Worm (Caenorhabditis elegans) whole organism, L4 larva: Measurements from ENCODE around the gene str-175.

Source experiments
- F10B5.3 ChIP-seq: sonication (generic microtip); optimal IDR thresholded peaks from 2 replicates; lab custom pipeline; 2016; ENCODE audit warnings: mild to moderate bottlenecking, missing genetic modification characterization, missing compliant biosample characterization
- F44E2.7 ChIP-seq: fragments of 200-800 bp; sonication (Bioruptor generic); IDR thresholded peaks from 2 replicates; pipeline ENCODE4 v2.1.2; 2022; ENCODE audit warnings: missing genetic modification characterization, missing compliant biosample characterization
- F49E8.2 ChIP-seq: sonication (generic microtip); optimal IDR thresholded peaks from 2 replicates; lab custom pipeline; 2016; ENCODE audit warnings: missing compliant biosample characterization, mild to moderate bottlenecking, missing genetic modification characterization, borderline replicate concordance
- T20F7.1 ChIP-seq: fragments of 200-800 bp; sonication (Bioruptor generic); optimal IDR thresholded peaks from 2 replicates; lab custom pipeline; 2018; ENCODE audit warnings: mild to moderate bottlenecking, missing genetic modification characterization, missing compliant biosample characterization
- T26A8.4 ChIP-seq: fragments of 200-800 bp; sonication (Bioruptor generic); IDR thresholded peaks from 2 replicates; pipeline ENCODE4 v1.3.6; 2022; ENCODE audit warnings: missing genetic modification characterization, missing compliant biosample characterization
- Y48G9A.11 ChIP-seq: fragments of 200-800 bp; sonication (Bioruptor generic); IDR thresholded peaks from 2 replicates; pipeline ENCODE4 v1.3.6; 2022; ENCODE audit warnings: missing genetic modification reagents, missing genetic modification characterization, missing compliant biosample characterization
- Y75B8A.6 ChIP-seq: fragments of 200-800 bp; sonication (Bioruptor generic); IDR thresholded peaks from 2 replicates; pipeline ENCODE4 v1.3.6; 2022; ENCODE audit warnings: missing genetic modification reagents, missing genetic modification characterization, missing compliant biosample characterization
- ama-1 ChIP-seq: fragments of 150-350 bp; optimal IDR thresholded peaks from 2 replicates; lab custom pipeline; 2014; ENCODE audit warnings: inconsistent platforms, mixed read lengths
- arid-1 ChIP-seq: fragments of 200-800 bp; sonication (Bioruptor generic); conservative IDR thresholded peaks from 2 replicates; pipeline ENCODE4 v1.3.6; 2022; ENCODE audit warnings: missing genetic modification reagents, missing genetic modification characterization, missing compliant biosample characterization
- ceh-28 ChIP-seq: fragments of 150-350 bp; optimal IDR thresholded peaks from 2 replicates; lab custom pipeline; 2014; ENCODE audit warnings: missing biosample characterization, missing genetic modification reagents, missing genetic modification characterization
- ceh-32 ChIP-seq: sonication (generic microtip); optimal IDR thresholded peaks from 2 replicates; lab custom pipeline; 2016; ENCODE audit warnings: mild to moderate bottlenecking, missing genetic modification characterization, missing compliant biosample characterization; ENCODE audit not compliant: poor library complexity
- ces-1 ChIP-seq: fragments of 150-350 bp; sonication (generic microtip); optimal IDR thresholded peaks from 4 replicates; lab custom pipeline; 2014; ENCODE audit warnings: missing biosample characterization, missing genetic modification reagents, missing genetic modification characterization
- daf-16 ChIP-seq, 3 experiments: sonication (generic microtip); optimal IDR thresholded peaks; 2 replicates each; lab custom pipeline; 2016 to 2017; ENCODE audit warnings: missing genetic modification characterization in 3 of 3, missing genetic modification reagents in 3 of 3, mild to moderate bottlenecking in 2 of 3, missing compliant biosample characterization in 2 of 3, missing biosample characterization in 1 of 3, moderate library complexity in 1 of 3
- daf-19 ChIP-seq: fragments of 200-800 bp; sonication (Bioruptor generic); conservative IDR thresholded peaks from 2 replicates; pipeline ENCODE4 v1.3.6; 2022; ENCODE audit warnings: missing genetic modification characterization, missing compliant biosample characterization
- daf-8 ChIP-seq: fragments of 200-800 bp; sonication (Bioruptor generic); IDR thresholded peaks from 2 replicates; pipeline ENCODE4 v1.3.6; 2022; ENCODE audit warnings: missing genetic modification characterization, missing compliant biosample characterization
- dmd-6 ChIP-seq: fragments of 200-800 bp; sonication (Bioruptor generic); IDR thresholded peaks from 2 replicates; pipeline ENCODE4 v1.3.6; 2022; ENCODE audit warnings: missing genetic modification reagents, missing genetic modification characterization, missing compliant biosample characterization
- dpl-1 ChIP-seq: fragments of 150-350 bp; optimal IDR thresholded peaks from 2 replicates; lab custom pipeline; 2014; ENCODE audit warnings: missing biosample characterization, missing genetic modification reagents, missing genetic modification characterization
- dve-1 ChIP-seq: sonication (generic microtip); optimal IDR thresholded peaks from 2 replicates; lab custom pipeline; 2017; ENCODE audit warnings: antibody characterized with exemption, mild to moderate bottlenecking, missing genetic modification characterization, missing compliant biosample characterization; ENCODE audit not compliant: insufficient read depth
- egl-43 ChIP-seq: fragments of 200-800 bp; sonication (Bioruptor generic); IDR thresholded peaks from 2 replicates; pipeline ENCODE4 v1.3.6; 2022; ENCODE audit warnings: missing genetic modification reagents, missing genetic modification characterization, missing compliant biosample characterization
- fkh-10 ChIP-seq: fragments of 150-350 bp; optimal IDR thresholded peaks from 2 replicates; lab custom pipeline; 2014; ENCODE audit warnings: missing biosample characterization, missing genetic modification reagents, missing genetic modification characterization
- fos-1 ChIP-seq: fragments of 150-350 bp; optimal IDR thresholded peaks from 2 replicates; lab custom pipeline; 2014; ENCODE audit warnings: missing biosample characterization, missing genetic modification characterization
- gei-8 ChIP-seq: fragments of 200-800 bp; sonication (Bioruptor generic); optimal IDR thresholded peaks from 2 replicates; lab custom pipeline; 2018; ENCODE audit warnings: mild to moderate bottlenecking, missing genetic modification characterization, missing compliant biosample characterization
- hlh-11 ChIP-seq: fragments of 200-800 bp; sonication (Bioruptor generic); optimal IDR thresholded peaks from 2 replicates; lab custom pipeline; 2018; ENCODE audit warnings: mild to moderate bottlenecking, missing genetic modification characterization, missing compliant biosample characterization
- hlh-30 ChIP-seq: sonication (generic microtip); optimal IDR thresholded peaks from 2 replicates; lab custom pipeline; 2017; ENCODE audit warnings: antibody characterized with exemption, mild to moderate bottlenecking, missing genetic modification characterization, missing compliant biosample characterization; ENCODE audit not compliant: insufficient read depth
- hmg-1.1 ChIP-seq: fragments of 200-800 bp; sonication (Bioruptor generic); IDR thresholded peaks from 2 replicates; pipeline ENCODE4 v1.3.6; 2022; ENCODE audit warnings: missing genetic modification reagents, missing genetic modification characterization, missing compliant biosample characterization
- lim-7 ChIP-seq: fragments of 200-800 bp; sonication (Bioruptor generic); IDR thresholded peaks from 2 replicates; pipeline ENCODE4 v1.3.6; 2022; ENCODE audit warnings: missing genetic modification characterization, missing compliant biosample characterization
- lin-13 ChIP-seq: fragments of 150-350 bp; optimal IDR thresholded peaks from 2 replicates; lab custom pipeline; 2014; ENCODE audit warnings: missing biosample characterization, missing genetic modification reagents, missing genetic modification characterization
- lin-29 ChIP-seq: fragments of 200-800 bp; sonication (Bioruptor generic); IDR thresholded peaks from 2 replicates; pipeline ENCODE4 v1.3.6; 2022; ENCODE audit warnings: missing genetic modification reagents, missing genetic modification characterization, missing compliant biosample characterization
- lin-38 ChIP-seq: fragments of 200-800 bp; sonication (Bioruptor generic); IDR thresholded peaks from 2 replicates; pipeline ENCODE4 v1.3.6; 2022; ENCODE audit warnings: missing genetic modification reagents, missing genetic modification characterization, missing compliant biosample characterization
- madf-5 ChIP-seq, 2 experiments: fragments of 200-800 bp; sonication (Bioruptor generic); IDR thresholded peaks; 2 replicates each; pipeline ENCODE4 v1.3.6; 2022; ENCODE audit warnings: missing compliant biosample characterization in 2 of 2, missing genetic modification characterization in 2 of 2
- madf-9 ChIP-seq: fragments of 200-800 bp; sonication (Bioruptor generic); conservative IDR thresholded peaks from 2 replicates; pipeline ENCODE4 v1.3.6; 2022; ENCODE audit warnings: missing genetic modification reagents, missing genetic modification characterization, missing compliant biosample characterization
- mdt-29 ChIP-seq: fragments of 200-800 bp; sonication (Bioruptor generic); IDR thresholded peaks from 2 replicates; pipeline ENCODE4 v1.3.6; 2022; ENCODE audit warnings: missing genetic modification reagents, missing genetic modification characterization, missing compliant biosample characterization
- mes-2 ChIP-seq: sonication (generic microtip); optimal IDR thresholded peaks from 2 replicates; lab custom pipeline; 2016; ENCODE audit warnings: missing genotype, mild to moderate bottlenecking, missing genetic modification characterization, missing compliant biosample characterization; ENCODE audit not compliant: poor library complexity, severe bottlenecking
- mxl-3 ChIP-seq: fragments of 200-800 bp; sonication (Bioruptor generic); optimal IDR thresholded peaks from 2 replicates; lab custom pipeline; 2018; ENCODE audit warnings: mild to moderate bottlenecking, missing genetic modification characterization, missing compliant biosample characterization
- nhr-10 ChIP-seq: fragments of 150-350 bp; optimal IDR thresholded peaks from 2 replicates; lab custom pipeline; 2014; ENCODE audit warnings: missing biosample characterization, missing genetic modification characterization
- nhr-102 ChIP-seq: sonication (generic microtip); optimal IDR thresholded peaks from 2 replicates; lab custom pipeline; 2016; ENCODE audit warnings: mild to moderate bottlenecking, missing genetic modification characterization, moderate library complexity, missing compliant biosample characterization
- nhr-11 ChIP-seq: fragments of 150-350 bp; optimal IDR thresholded peaks from 2 replicates; lab custom pipeline; 2014; ENCODE audit warnings: missing biosample characterization, missing genetic modification characterization
- nhr-48 ChIP-seq: sonication (generic microtip); optimal IDR thresholded peaks from 2 replicates; lab custom pipeline; 2016; ENCODE audit warnings: mild to moderate bottlenecking, missing genetic modification characterization, missing compliant biosample characterization
- pha-4 ChIP-seq, 2 experiments: fragments of 150-350 bp in 1 of 2; fragments of 200-800 bp in 1 of 2; sonication (Bioruptor generic) in 1 of 2; IDR thresholded peaks in 1 of 2; optimal IDR thresholded peaks in 1 of 2; 2 replicates each; pipeline versions ENCODE4 v1.3.6 to Lab custom; 2014 to 2022; ENCODE audit warnings: missing genetic modification characterization in 2 of 2, missing genetic modification reagents in 2 of 2, missing biosample characterization in 1 of 2, missing compliant biosample characterization in 1 of 2
- php-3 ChIP-seq: fragments of 200-800 bp; sonication (Bioruptor generic); IDR thresholded peaks from 2 replicates; pipeline ENCODE4 v1.3.6; 2022; ENCODE audit warnings: missing genetic modification reagents, missing genetic modification characterization, missing compliant biosample characterization
- skn-1 ChIP-seq: fragments of 150-350 bp; optimal IDR thresholded peaks from 2 replicates; lab custom pipeline; 2014; ENCODE audit warnings: missing biosample characterization, missing genetic modification characterization
- snpc-4 ChIP-seq: fragments of 150-350 bp; optimal IDR thresholded peaks from 2 replicates; lab custom pipeline; 2014; ENCODE audit warnings: missing biosample characterization, missing genetic modification characterization
- spr-3 ChIP-seq: fragments of 200-800 bp; sonication (Bioruptor generic); optimal IDR thresholded peaks from 2 replicates; lab custom pipeline; 2018; ENCODE audit warnings: mild to moderate bottlenecking, missing genetic modification characterization, missing compliant biosample characterization
- tag-97 ChIP-seq: fragments of 200-800 bp; sonication (Bioruptor generic); IDR thresholded peaks from 2 replicates; pipeline ENCODE4 v1.3.6; 2022; ENCODE audit warnings: missing genetic modification characterization, missing compliant biosample characterization
- tra-1 ChIP-seq: fragments of 200-800 bp; sonication (Bioruptor generic); IDR thresholded peaks from 2 replicates; pipeline ENCODE4 v1.3.6; 2022; ENCODE audit warnings: missing genetic modification reagents, missing genetic modification characterization, missing compliant biosample characterization
- unc-130 ChIP-seq: sonication (generic microtip); optimal IDR thresholded peaks from 2 replicates; lab custom pipeline; 2016; ENCODE audit warnings: missing genetic modification reagents, missing genetic modification characterization, missing compliant biosample characterization
- unc-39 ChIP-seq: sonication (generic microtip); optimal IDR thresholded peaks from 2 replicates; lab custom pipeline; 2017; ENCODE audit warnings: missing biosample characterization, missing genetic modification characterization
- zfp-3 ChIP-seq: fragments of 200-800 bp; sonication (Bioruptor generic); conservative IDR thresholded peaks from 2 replicates; pipeline ENCODE4 v1.3.6; 2022; ENCODE audit warnings: missing genetic modification reagents, missing genetic modification characterization, missing compliant biosample characterization
- zip-2 ChIP-seq: fragments of 150-350 bp; optimal IDR thresholded peaks from 2 replicates; lab custom pipeline; 2014; ENCODE audit warnings: missing biosample characterization, missing genetic modification characterization

The str-175 gene

ce11 chrIV:4821843-4822242 is 48.6 kb downstream of the str-175 start:
- TF ChIP-seq T20F7.1 (GFP tag; lab: Kevin White, UChicago) (peak; percentile 50), pha-4 (GFP tag; IDR thresholded peaks at IDR 0.05; lab: Robert Waterston, UW) (peak; percentile 20; the same call in 1 of the 2 replicates), pha-4 (tag; optimal IDR thresholded peaks at IDR 0.05; lab: Kevin White, UChicago) (no peak), nhr-102 (tag; lab: Kevin White, UChicago) (no peak), hlh-11 (tag; lab: Kevin White, UChicago) (peak; percentile 34), Y75B8A.6 (GFP tag; lab: Robert Waterston, UW) (no peak), gei-8 (GFP tag; lab: Kevin White, UChicago) (no peak), dve-1 (tag; lab: Kevin White, UChicago) (peak; percentile 83), F10B5.3 (tag; lab: Kevin White, UChicago) (no peak), fos-1 (tag; lab: Kevin White, UChicago) (no peak), zfp-3 (GFP tag; lab: Robert Waterston, UW) (no peak), lin-13 (GFP tag; lab: Kevin White, UChicago) (no peak), skn-1 (no peak), F49E8.2 (tag; lab: Kevin White, UChicago) (no peak), arid-1 (GFP tag; lab: Robert Waterston, UW) (no peak), daf-16 (GFP tag; optimal IDR thresholded peaks at IDR 0.05; lab: Kevin White, UChicago) (peak in 1 of 2 experiments; percentile 23), daf-16 (tag; optimal IDR thresholded peaks at IDR 0.05; lab: Kevin White, UChicago) (peak; percentile 93), daf-8 (GFP tag; lab: Robert Waterston, UW) (no peak), tra-1 (GFP tag; lab: Robert Waterston, UW) (no peak), nhr-48 (tag; lab: Kevin White, UChicago) (peak; percentile 40), php-3 (GFP tag; lab: Robert Waterston, UW) (0 out of 2 replicates have a peak, but pooled peaks have one; percentile 6), tag-97 (no peak), unc-130 (GFP tag; lab: Kevin White, UChicago) (no peak), madf-9 (GFP tag; lab: Robert Waterston, UW) (no peak), ces-1 (GFP tag; lab: Kevin White, UChicago) (no peak), Y48G9A.11 (GFP tag; lab: Robert Waterston, UW) (no peak), dmd-6 (peak; percentile 90), fkh-10 (no peak), ceh-32 (tag; lab: Kevin White, UChicago) (no peak), nhr-10 (no peak)
- TF ChIP-seq, all 104 proteins: peak for 8

- TF ChIP-seq daf-19 (GFP tag; lab: Robert Waterston, UW), result no peak
- no peak for TF ChIP-seq egl-43 (GFP tag; lab: Robert Waterston, UW)
- TF ChIP-seq lin-38 (GFP tag; lab: Robert Waterston, UW), result no peak
- no peak for TF ChIP-seq daf-16 (GFP tag; optimal IDR thresholded peaks at IDR 0.05; lab: Kevin White, UChicago)
- peak; percentile 70 for TF ChIP-seq daf-16 (tag; optimal IDR thresholded peaks at IDR 0.05; lab: Kevin White, UChicago)
- TF ChIP-seq skn-1, result no peak
- TF ChIP-seq ceh-28, result no peak
- TF ChIP-seq F44E2.7 (GFP tag; lab: Robert Waterston, UW), result no peak
- TF ChIP-seq hlh-30 (tag; lab: Kevin White, UChicago), result peak; percentile 45
- no peak for TF ChIP-seq mdt-29
- no peak for TF ChIP-seq ama-1 (lab: Kevin White, UChicago)
- TF ChIP-seq nhr-11 (tag; lab: Kevin White, UChicago), result no peak
- TF ChIP-seq madf-5 (GFP tag; IDR thresholded peaks at IDR 0.05; lab: Robert Waterston, UW), result no peak
- TF ChIP-seq zip-2, result no peak
- no peak for TF ChIP-seq spr-3 (GFP tag; lab: Kevin White, UChicago)
- no peak for TF ChIP-seq snpc-4
- TF ChIP-seq ces-1 (GFP tag; lab: Kevin White, UChicago), result no peak
- TF ChIP-seq mes-2 (tag; lab: Kevin White, UChicago), result no peak
- TF ChIP-seq mxl-3 (GFP tag; lab: Kevin White, UChicago), result no peak
- TF ChIP-seq unc-39, result no peak
- no peak for TF ChIP-seq lim-7 (GFP tag; lab: Robert Waterston, UW)
- no peak for TF ChIP-seq hmg-1.1
- TF ChIP-seq dpl-1 (GFP tag; lab: Kevin White, UChicago), result no peak
- TF ChIP-seq T26A8.4 (GFP tag; lab: Robert Waterston, UW), result no peak
- no peak for TF ChIP-seq lin-29 (GFP tag; lab: Robert Waterston, UW)
- TF ChIP-seq fkh-10, result no peak
- no peak for TF ChIP-seq gei-8 (GFP tag; lab: Kevin White, UChicago)
These were observed 49.4 kb downstream of the str-175 start, which contains the start of gene H06H21.8 for ce11 chrIV:4821054-4821453. Gene H06H21.8, minus strand, starts transcription at chrIV:4821131.
